Fruit fly (Drosophila melanogaster) whole organism, prepupa: ENCODE measurements around the gene Hecw.
A peak's percentile ranks its signal among the peaks of the same experiment; 100 is the strongest.

Source experiments
- CG10631 ChIP-seq: fragments of 200-800 bp; sonication (Bioruptor generic); optimal IDR thresholded peaks from 2 replicates; lab custom pipeline; 2016; ENCODE audit warnings: missing biosample characterization, missing genetic modification characterization
- CG10669 ChIP-seq: fragments of 200-800 bp; sonication (Bioruptor generic); optimal IDR thresholded peaks from 3 replicates; lab custom pipeline; 2018; ENCODE audit warnings: missing biosample characterization, mild to moderate bottlenecking, missing genetic modification characterization, moderate library complexity
- CG11762 ChIP-seq: fragments of 200-800 bp; sonication (Bioruptor generic); optimal IDR thresholded peaks from 3 replicates; lab custom pipeline; 2016; ENCODE audit warnings: missing biosample characterization, missing genetic modification characterization; ENCODE audit not compliant: insufficient read depth
- CG11902 ChIP-seq: fragments of 200-800 bp; sonication (Bioruptor generic); optimal IDR thresholded peaks from 3 replicates; lab custom pipeline; 2016; ENCODE audit warnings: missing biosample characterization, missing genetic modification characterization
- CG15336 ChIP-seq: fragments of 200-800 bp; sonication (Bioruptor generic); IDR thresholded peaks from 2 replicates; pipeline ENCODE4 v1.3.6; 2022; ENCODE audit warnings: missing biosample characterization, missing genetic modification characterization
- CG1621 ChIP-seq: fragments of 200-800 bp; sonication (Bioruptor generic); optimal IDR thresholded peaks from 3 replicates; lab custom pipeline; 2018; ENCODE audit warnings: missing biosample characterization, mild to moderate bottlenecking, missing genetic modification characterization
- CG16779 ChIP-seq: fragments of 200-800 bp; sonication (Bioruptor generic); optimal IDR thresholded peaks from 3 replicates; lab custom pipeline; 2017; ENCODE audit warnings: missing biosample characterization, mild to moderate bottlenecking, missing genetic modification characterization
- CG3032 ChIP-seq: fragments of 200-800 bp; optimal IDR thresholded peaks from 2 replicates; lab custom pipeline; 2019; ENCODE audit warnings: missing biosample characterization, mild to moderate bottlenecking, missing genetic modification characterization, moderate library complexity
- CG31627 ChIP-seq: fragments of 200-800 bp; sonication (Bioruptor generic); optimal IDR thresholded peaks from 3 replicates; lab custom pipeline; 2016; ENCODE audit warnings: missing biosample characterization, missing genetic modification characterization
- CG32006 ChIP-seq: fragments of 200-800 bp; sonication (Bioruptor generic); optimal IDR thresholded peaks from 3 replicates; lab custom pipeline; 2017; ENCODE audit warnings: missing biosample characterization, mild to moderate bottlenecking, missing genetic modification characterization
- CG3919 ChIP-seq: fragments of 200-800 bp; sonication (Bioruptor generic); optimal IDR thresholded peaks from 3 replicates; lab custom pipeline; 2016; ENCODE audit warnings: missing biosample characterization, missing genetic modification characterization
- CG4318 ChIP-seq: fragments of 200-800 bp; sonication (Bioruptor generic); optimal IDR thresholded peaks from 3 replicates; lab custom pipeline; 2017; ENCODE audit warnings: missing biosample characterization, mild to moderate bottlenecking, missing genetic modification characterization
- CG6163 ChIP-seq: fragments of 200-800 bp; sonication (Bioruptor generic); IDR thresholded peaks from 3 replicates; pipeline ENCODE4 v1.3.6; 2022; ENCODE audit warnings: missing biosample characterization, missing genetic modification characterization
- CG6276 ChIP-seq: fragments of 200-800 bp; sonication (Bioruptor generic); optimal IDR thresholded peaks from 2 replicates; lab custom pipeline; 2017; ENCODE audit warnings: missing biosample characterization, mild to moderate bottlenecking, missing genetic modification characterization
- CG6792 ChIP-seq: fragments of 200-800 bp; sonication (Bioruptor generic); optimal IDR thresholded peaks from 3 replicates; lab custom pipeline; 2016; ENCODE audit warnings: missing biosample characterization, missing genetic modification characterization
- CG6808 ChIP-seq: fragments of 200-800 bp; sonication (Bioruptor generic); optimal IDR thresholded peaks from 3 replicates; lab custom pipeline; 2017; ENCODE audit warnings: missing biosample characterization, missing genetic modification characterization, mild to moderate bottlenecking, moderate library complexity, missing genetic modification reagents
- CG6854 ChIP-seq: fragments of 200-800 bp; sonication (Bioruptor generic); optimal IDR thresholded peaks from 2 replicates; lab custom pipeline; 2017; ENCODE audit warnings: missing biosample characterization, mild to moderate bottlenecking, missing genetic modification characterization
- CG7368 ChIP-seq: fragments of 200-800 bp; sonication (Bioruptor generic); optimal IDR thresholded peaks from 3 replicates; lab custom pipeline; 2016; ENCODE audit warnings: missing biosample characterization, missing genetic modification characterization
- CG8632 ChIP-seq: fragments of 200-800 bp; sonication (Bioruptor generic); optimal IDR thresholded peaks from 3 replicates; lab custom pipeline; 2016; ENCODE audit warnings: missing biosample characterization, missing genetic modification characterization
- CG9139 ChIP-seq: fragments of 200-800 bp; sonication (Bioruptor generic); optimal IDR thresholded peaks from 3 replicates; lab custom pipeline; 2017; ENCODE audit warnings: missing biosample characterization, mild to moderate bottlenecking, missing genetic modification characterization
- Eip75B ChIP-seq: fragments of 200-800 bp; sonication (Bioruptor generic); optimal IDR thresholded peaks from 3 replicates; lab custom pipeline; 2016; ENCODE audit warnings: missing biosample characterization, missing genetic modification characterization
- Eip93F ChIP-seq: fragments of 200-800 bp; sonication (Bioruptor generic); optimal IDR thresholded peaks from 2 replicates; lab custom pipeline; 2016; ENCODE audit warnings: missing biosample characterization, mild to moderate bottlenecking, missing genetic modification characterization
- Gug ChIP-seq: fragments of 200-800 bp; sonication (Bioruptor generic); IDR thresholded peaks from 2 replicates; pipeline ENCODE4 v1.3.6; 2022; ENCODE audit warnings: missing biosample characterization, missing genetic modification characterization
- Hr38 ChIP-seq: sonication (Bioruptor generic); optimal IDR thresholded peaks from 2 replicates; lab custom pipeline; 2016; ENCODE audit warnings: missing biosample characterization, missing genetic modification characterization
- Hr39 ChIP-seq: fragments of 200-800 bp; sonication (Bioruptor generic); optimal IDR thresholded peaks from 2 replicates; lab custom pipeline; 2016; ENCODE audit warnings: missing biosample characterization, missing genetic modification characterization
- Hr4 ChIP-seq: fragments of 200-800 bp; sonication (Bioruptor generic); optimal IDR thresholded peaks from 3 replicates; lab custom pipeline; 2016; ENCODE audit warnings: missing biosample characterization, missing genetic modification characterization
- Lpt ChIP-seq: fragments of 200-800 bp; sonication (Bioruptor generic); optimal IDR thresholded peaks from 3 replicates; lab custom pipeline; 2016; ENCODE audit warnings: missing biosample characterization, missing genetic modification characterization
- Met ChIP-seq: fragments of 200-800 bp; sonication (Bioruptor generic); optimal IDR thresholded peaks from 3 replicates; lab custom pipeline; 2016; ENCODE audit warnings: missing biosample characterization, missing genetic modification characterization
- Smox ChIP-seq: fragments of 200-800 bp; sonication (Bioruptor generic); optimal IDR thresholded peaks from 3 replicates; lab custom pipeline; 2016; ENCODE audit warnings: missing biosample characterization, missing genetic modification characterization
- Sox102F ChIP-seq: fragments of 200-800 bp; sonication (Bioruptor generic); optimal IDR thresholded peaks from 2 replicates; lab custom pipeline; 2016; ENCODE audit warnings: missing biosample characterization, mild to moderate bottlenecking, missing genetic modification characterization
- Sox14 ChIP-seq: fragments of 200-800 bp; sonication (Bioruptor generic); optimal IDR thresholded peaks from 3 replicates; lab custom pipeline; 2016; ENCODE audit warnings: missing biosample characterization, missing genetic modification characterization
- acj6 ChIP-seq: fragments of 200-800 bp; sonication (Bioruptor generic); optimal IDR thresholded peaks from 3 replicates; lab custom pipeline; 2016; ENCODE audit warnings: missing biosample characterization, missing genetic modification characterization
- cyc ChIP-seq: fragments of 200-800 bp; sonication (Bioruptor generic); optimal IDR thresholded peaks from 3 replicates; lab custom pipeline; 2016; ENCODE audit warnings: missing biosample characterization, missing genetic modification characterization
- dac ChIP-seq: fragments of 200-800 bp; sonication (Bioruptor generic); optimal IDR thresholded peaks from 2 replicates; lab custom pipeline; 2017; ENCODE audit warnings: missing biosample characterization, mild to moderate bottlenecking, missing genetic modification characterization
- dsx ChIP-seq: fragments of 200-800 bp; optimal IDR thresholded peaks from 3 replicates; lab custom pipeline; 2019; ENCODE audit warnings: missing biosample characterization, mild to moderate bottlenecking, missing genetic modification characterization, moderate library complexity; ENCODE audit not compliant: poor library complexity, severe bottlenecking
- eg ChIP-seq: fragments of 200-800 bp; sonication (Bioruptor generic); IDR thresholded peaks from 3 replicates; pipeline ENCODE4 v1.3.6; 2022; ENCODE audit warnings: missing biosample characterization, missing genetic modification characterization
- esn ChIP-seq: fragments of 200-800 bp; sonication (Bioruptor generic); optimal IDR thresholded peaks from 2 replicates; lab custom pipeline; 2016; ENCODE audit warnings: missing biosample characterization, mild to moderate bottlenecking, missing genetic modification characterization, moderate library complexity
- fd59A ChIP-seq: fragments of 200-800 bp; sonication (Bioruptor generic); optimal IDR thresholded peaks from 2 replicates; lab custom pipeline; 2017; ENCODE audit warnings: missing biosample characterization, mild to moderate bottlenecking, missing genetic modification characterization, missing genetic modification reagents
- fd85E ChIP-seq: fragments of 200-800 bp; sonication (Bioruptor generic); optimal IDR thresholded peaks from 3 replicates; lab custom pipeline; 2016; ENCODE audit warnings: missing biosample characterization, missing genetic modification characterization
- fkh ChIP-seq: fragments of 200-800 bp; sonication (Bioruptor generic); optimal IDR thresholded peaks from 3 replicates; lab custom pipeline; 2017; ENCODE audit warnings: missing biosample characterization, mild to moderate bottlenecking, missing genetic modification characterization, moderate library complexity
- lz ChIP-seq: fragments of 200-800 bp; sonication (Bioruptor generic); optimal IDR thresholded peaks from 3 replicates; lab custom pipeline; 2016; ENCODE audit warnings: missing biosample characterization, missing genetic modification characterization
- net ChIP-seq: fragments of 200-800 bp; sonication (Bioruptor generic); optimal IDR thresholded peaks from 3 replicates; lab custom pipeline; 2016; ENCODE audit warnings: missing biosample characterization, missing genetic modification characterization
- pdm3 ChIP-seq: fragments of 200-800 bp; sonication (Bioruptor generic); optimal IDR thresholded peaks from 3 replicates; lab custom pipeline; 2016; ENCODE audit warnings: missing biosample characterization, missing genetic modification characterization
- salr ChIP-seq, 2 experiments: fragments of 200-800 bp; sonication (Bioruptor generic); optimal IDR thresholded peaks; 3 replicates each; lab custom pipeline; 2016 to 2018; ENCODE audit warnings: missing biosample characterization in 2 of 2, missing genetic modification characterization in 2 of 2, mild to moderate bottlenecking in 1 of 2
- spab ChIP-seq: fragments of 200-800 bp; sonication (Bioruptor generic); optimal IDR thresholded peaks from 2 replicates; lab custom pipeline; 2017; ENCODE audit warnings: missing biosample characterization, mild to moderate bottlenecking, missing genetic modification characterization, missing genetic modification reagents
- ss ChIP-seq, 2 experiments: fragments of 200-800 bp; sonication (Bioruptor generic); optimal IDR thresholded peaks; 2 replicates in 1 of 2; 3 replicates in 1 of 2; lab custom pipeline; 2017 to 2018; ENCODE audit warnings: mild to moderate bottlenecking in 2 of 2, missing biosample characterization in 2 of 2, missing genetic modification characterization in 2 of 2, moderate library complexity in 1 of 2
- svp ChIP-seq: fragments of 200-800 bp; sonication (Bioruptor generic); peaks from one replicate; lab custom pipeline; 2016; ENCODE audit warnings: missing biosample characterization, missing genetic modification characterization

The Hecw gene

DNA sequence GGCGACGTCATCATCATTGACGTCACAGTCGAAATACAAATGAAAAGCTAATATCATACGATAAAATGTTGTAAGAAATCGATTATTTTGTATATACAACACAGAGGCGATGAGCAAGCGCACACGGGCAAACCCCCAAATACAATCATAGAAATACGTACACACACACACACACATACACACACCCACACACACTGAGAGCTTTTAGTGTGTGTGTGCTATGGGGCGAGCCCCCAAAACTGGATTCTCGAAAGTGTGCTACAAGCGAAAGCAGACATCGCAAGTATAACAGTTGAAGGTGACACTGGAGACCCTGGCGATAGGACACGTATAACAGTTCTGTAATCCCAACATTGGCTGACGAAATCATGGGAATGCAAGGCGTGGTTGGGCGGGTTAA, 26.9 kb upstream of the Hecw start (continued):
- TF ChIP-seq salr (GFP tag; optimal IDR thresholded peaks at IDR 0.05; lab: Kevin White, UChicago) (no peak), Hr39 (GFP tag; lab: Kevin White, UChicago) (no peak), CG4318 (GFP tag; lab: Kevin White, UChicago) (no peak), Sox102F (GFP tag; lab: Kevin White, UChicago) (no peak), CG11762 (GFP tag; lab: Kevin White, UChicago) (no peak), Lpt (GFP tag; lab: Kevin White, UChicago) (peak; percentile 13), CG11902 (GFP tag; lab: Kevin White, UChicago) (no peak), CG6163 (no peak), acj6 (GFP tag; lab: Kevin White, UChicago) (no peak), Gug (no peak), ss (GFP tag; optimal IDR thresholded peaks at IDR 0.05; lab: Kevin White, UChicago) (peak; percentile 35), CG10669 (GFP tag; lab: Kevin White, UChicago) (no peak), CG6854 (GFP tag; lab: Kevin White, UChicago) (no peak), CG3032 (tag; lab: Kevin White, UChicago) (no peak), CG32006 (GFP tag; lab: Kevin White, UChicago) (no peak), CG9139 (GFP tag; lab: Kevin White, UChicago) (peak; percentile 4), esn (GFP tag; lab: Kevin White, UChicago) (no peak), lz (no peak), CG10631 (no peak)

dm6 chrX:9582659-9583317, 26.0 kb upstream of the Hecw start:
- TF ChIP-seq CG4318 (GFP tag; lab: Kevin White, UChicago) = peak; percentile 33
- TF ChIP-seq pdm3 (GFP tag; lab: Kevin White, UChicago) = peak; percentile 72
- no peak for TF ChIP-seq dac (GFP tag; lab: Kevin White, UChicago)
- TF ChIP-seq CG3032 (tag; lab: Kevin White, UChicago) = peak; percentile 69
- peak; percentile 44 to 73 for TF ChIP-seq ss (GFP tag; optimal IDR thresholded peaks at IDR 0.05; lab: Kevin White, UChicago)
- no peak for TF ChIP-seq CG11762 (GFP tag; lab: Kevin White, UChicago)
- peak; percentile 30 for TF ChIP-seq CG31627 (GFP tag; lab: Kevin White, UChicago)
- TF ChIP-seq CG10631 = peak; percentile 71
- peak; percentile 31 for TF ChIP-seq cyc
- TF ChIP-seq Met (GFP tag; lab: Kevin White, UChicago) = peak; percentile 69
- TF ChIP-seq Lpt (GFP tag; lab: Kevin White, UChicago) = peak; percentile 65
- TF ChIP-seq svp = peak; percentile 77
- no peak for TF ChIP-seq CG16779 (tag; lab: Kevin White, UChicago)
- peak; percentile 65 for TF ChIP-seq CG6792 (GFP tag; lab: Kevin White, UChicago)
- peak; percentile 44 for TF ChIP-seq spab
- peak; percentile 75 for TF ChIP-seq esn (GFP tag; lab: Kevin White, UChicago)
- peak; percentile 54 for TF ChIP-seq net (GFP tag; lab: Kevin White, UChicago)
- peak; percentile 62 for TF ChIP-seq Sox14 (GFP tag; lab: Kevin White, UChicago)
- peak; percentile 81 for TF ChIP-seq CG32006 (GFP tag; lab: Kevin White, UChicago)
- TF ChIP-seq Hr4 (GFP tag; lab: Kevin White, UChicago) = peak; percentile 62
- TF ChIP-seq CG1621 = peak; percentile 12
- TF ChIP-seq CG10669 (GFP tag; lab: Kevin White, UChicago) = peak; percentile 66
- TF ChIP-seq CG3919 (GFP tag; lab: Kevin White, UChicago) = peak; percentile 64
- no peak for TF ChIP-seq CG6854 (GFP tag; lab: Kevin White, UChicago)
- peak; percentile 65 for TF ChIP-seq Eip93F (GFP tag; lab: Kevin White, UChicago)
- TF ChIP-seq Hr38 = no peak
- peak; percentile 65 for TF ChIP-seq CG6276 (GFP tag; lab: Kevin White, UChicago)
- TF ChIP-seq CG15336 = peak; percentile 61
- TF ChIP-seq fkh = no peak
- TF ChIP-seq fd85E (GFP tag; lab: Kevin White, UChicago) = peak; percentile 17
- peak; percentile 69 for TF ChIP-seq Smox (GFP tag; lab: Kevin White, UChicago)
- TF ChIP-seq CG6808 (GFP tag; lab: Kevin White, UChicago) = peak; percentile 40
- peak; percentile 57 for TF ChIP-seq dsx
- peak; percentile 69 for TF ChIP-seq CG8632 (GFP tag; lab: Kevin White, UChicago)
- TF ChIP-seq CG7368 (GFP tag; lab: Kevin White, UChicago) = peak; percentile 47
- TF ChIP-seq Eip75B (GFP tag; lab: Kevin White, UChicago) = peak; percentile 52
- TF ChIP-seq salr (GFP tag; optimal IDR thresholded peaks at IDR 0.05; lab: Kevin White, UChicago) = peak in 1 of 2 experiments; percentile 65
- TF ChIP-seq fd59A (GFP tag; lab: Kevin White, UChicago) = peak; percentile 48
- TF ChIP-seq eg (GFP tag; lab: Robert Waterston, UW) = peak; percentile 47; the same call in 1 of the 3 replicates
